Worm (Caenorhabditis elegans) whole organism, L4 larva: ENCODE results near the gene F33G12.7.
A peak's percentile ranks its signal among the peaks of the same experiment; 100 is the strongest.

Experiments
- D1046.2 ChIP-seq: fragments of 200-800 bp; sonication (Bioruptor generic); IDR thresholded peaks from 2 replicates; pipeline ENCODE4 v1.3.6; 2022; ENCODE audit warnings: missing genetic modification characterization, missing compliant biosample characterization
- F10B5.3 ChIP-seq: sonication (generic microtip); optimal IDR thresholded peaks from 2 replicates; lab custom pipeline; 2016; ENCODE audit warnings: mild to moderate bottlenecking, missing genetic modification characterization, missing compliant biosample characterization
- F26F4.8 ChIP-seq: fragments of 200-800 bp; sonication (Bioruptor generic); conservative IDR thresholded peaks from 2 replicates; pipeline ENCODE4 v1.3.6; 2022; ENCODE audit warnings: missing genetic modification characterization, missing compliant biosample characterization
- F37D6.2 ChIP-seq: sonication (generic microtip); optimal IDR thresholded peaks from 2 replicates; lab custom pipeline; 2016; ENCODE audit warnings: mild to moderate bottlenecking, missing genetic modification characterization, missing compliant biosample characterization
- F44E2.7 ChIP-seq: fragments of 200-800 bp; sonication (Bioruptor generic); IDR thresholded peaks from 2 replicates; pipeline ENCODE4 v2.1.2; 2022; ENCODE audit warnings: missing genetic modification characterization, missing compliant biosample characterization
- T20F7.1 ChIP-seq: fragments of 200-800 bp; sonication (Bioruptor generic); optimal IDR thresholded peaks from 2 replicates; lab custom pipeline; 2018; ENCODE audit warnings: mild to moderate bottlenecking, missing genetic modification characterization, missing compliant biosample characterization
- T26A8.4 ChIP-seq: fragments of 200-800 bp; sonication (Bioruptor generic); IDR thresholded peaks from 2 replicates; pipeline ENCODE4 v1.3.6; 2022; ENCODE audit warnings: missing genetic modification characterization, missing compliant biosample characterization
- Y105C5A.15 ChIP-seq: fragments of 200-800 bp; sonication (Bioruptor generic); IDR thresholded peaks from 2 replicates; pipeline ENCODE4 v1.3.6; 2022; ENCODE audit warnings: missing genetic modification characterization, missing compliant biosample characterization
- Y48G9A.11 ChIP-seq: fragments of 200-800 bp; sonication (Bioruptor generic); IDR thresholded peaks from 2 replicates; pipeline ENCODE4 v1.3.6; 2022; ENCODE audit warnings: missing genetic modification reagents, missing genetic modification characterization, missing compliant biosample characterization
- Y75B8A.6 ChIP-seq: fragments of 200-800 bp; sonication (Bioruptor generic); IDR thresholded peaks from 2 replicates; pipeline ENCODE4 v1.3.6; 2022; ENCODE audit warnings: missing genetic modification reagents, missing genetic modification characterization, missing compliant biosample characterization
- aha-1 ChIP-seq: fragments of 150-350 bp; peaks from one replicate; lab custom pipeline; 2014; ENCODE audit warnings: missing biosample characterization, missing genetic modification characterization
- ama-1 ChIP-seq: fragments of 150-350 bp; optimal IDR thresholded peaks from 2 replicates; lab custom pipeline; 2014; ENCODE audit warnings: inconsistent platforms, mixed read lengths
- attf-4 ChIP-seq: sonication (generic microtip); optimal IDR thresholded peaks from 3 replicates; lab custom pipeline; 2017; ENCODE audit warnings: missing biosample characterization, missing genetic modification characterization
- ceh-32 ChIP-seq: sonication (generic microtip); optimal IDR thresholded peaks from 2 replicates; lab custom pipeline; 2016; ENCODE audit warnings: mild to moderate bottlenecking, missing genetic modification characterization, missing compliant biosample characterization; ENCODE audit not compliant: poor library complexity
- ceh-62 ChIP-seq: sonication (generic microtip); optimal IDR thresholded peaks from 2 replicates; lab custom pipeline; 2017; ENCODE audit warnings: missing biosample characterization, missing genetic modification characterization
- ces-1 ChIP-seq: fragments of 150-350 bp; sonication (generic microtip); optimal IDR thresholded peaks from 4 replicates; lab custom pipeline; 2014; ENCODE audit warnings: missing biosample characterization, missing genetic modification reagents, missing genetic modification characterization
- cey-2 ChIP-seq: sonication (generic microtip); optimal IDR thresholded peaks from 3 replicates; lab custom pipeline; 2017; ENCODE audit warnings: missing genetic modification characterization, mild to moderate bottlenecking, missing compliant biosample characterization, antibody characterized with exemption, borderline replicate concordance; ENCODE audit not compliant: insufficient read depth
- ctbp-1 ChIP-seq: fragments of 200-800 bp; sonication (Bioruptor generic); IDR thresholded peaks from 2 replicates; pipeline ENCODE4 v1.3.6; 2022; ENCODE audit warnings: missing genetic modification reagents, missing genetic modification characterization, missing compliant biosample characterization
- daf-16 ChIP-seq, 3 experiments: sonication (generic microtip); optimal IDR thresholded peaks; 2 replicates each; lab custom pipeline; 2016 to 2017; ENCODE audit warnings: missing genetic modification characterization in 3 of 3, missing genetic modification reagents in 3 of 3, mild to moderate bottlenecking in 2 of 3, missing compliant biosample characterization in 2 of 3, missing biosample characterization in 1 of 3, moderate library complexity in 1 of 3
- daf-19 ChIP-seq: fragments of 200-800 bp; sonication (Bioruptor generic); conservative IDR thresholded peaks from 2 replicates; pipeline ENCODE4 v1.3.6; 2022; ENCODE audit warnings: missing genetic modification characterization, missing compliant biosample characterization
- daf-8 ChIP-seq: fragments of 200-800 bp; sonication (Bioruptor generic); IDR thresholded peaks from 2 replicates; pipeline ENCODE4 v1.3.6; 2022; ENCODE audit warnings: missing genetic modification characterization, missing compliant biosample characterization
- fkh-10 ChIP-seq: fragments of 150-350 bp; optimal IDR thresholded peaks from 2 replicates; lab custom pipeline; 2014; ENCODE audit warnings: missing biosample characterization, missing genetic modification reagents, missing genetic modification characterization
- hlh-11 ChIP-seq: fragments of 200-800 bp; sonication (Bioruptor generic); optimal IDR thresholded peaks from 2 replicates; lab custom pipeline; 2018; ENCODE audit warnings: mild to moderate bottlenecking, missing genetic modification characterization, missing compliant biosample characterization
- jun-1 ChIP-seq: fragments of 150-350 bp; optimal IDR thresholded peaks from 2 replicates; lab custom pipeline; 2014; ENCODE audit warnings: missing biosample characterization, missing genetic modification reagents, missing genetic modification characterization
- lin-1 ChIP-seq: fragments of 200-800 bp; sonication (Bioruptor generic); IDR thresholded peaks from 2 replicates; pipeline ENCODE4 v1.3.6; 2022; ENCODE audit warnings: missing genetic modification reagents, missing genetic modification characterization, missing compliant biosample characterization
- lin-15B ChIP-seq: fragments of 150-350 bp; sonication (generic microtip); optimal IDR thresholded peaks from 3 replicates; lab custom pipeline; 2014; ENCODE audit warnings: missing biosample characterization, missing genetic modification characterization
- lin-39 ChIP-seq: fragments of 150-350 bp; optimal IDR thresholded peaks from 2 replicates; lab custom pipeline; 2014; ENCODE audit warnings: missing biosample characterization, missing genetic modification reagents, missing genetic modification characterization
- lsy-2 ChIP-seq, 2 experiments: fragments of 150-350 bp in 1 of 2; sonication (generic microtip) in 1 of 2; optimal IDR thresholded peaks; 2 replicates each; lab custom pipeline; 2014 to 2017; ENCODE audit warnings: missing biosample characterization in 2 of 2, missing genetic modification characterization in 2 of 2
- madf-5 ChIP-seq, 2 experiments: fragments of 200-800 bp; sonication (Bioruptor generic); IDR thresholded peaks; 2 replicates each; pipeline ENCODE4 v1.3.6; 2022; ENCODE audit warnings: missing compliant biosample characterization in 2 of 2, missing genetic modification characterization in 2 of 2
- mdt-29 ChIP-seq: fragments of 200-800 bp; sonication (Bioruptor generic); IDR thresholded peaks from 2 replicates; pipeline ENCODE4 v1.3.6; 2022; ENCODE audit warnings: missing genetic modification reagents, missing genetic modification characterization, missing compliant biosample characterization
- mep-1 ChIP-seq: fragments of 150-350 bp; sonication (generic microtip); optimal IDR thresholded peaks from 3 replicates; lab custom pipeline; 2014; ENCODE audit warnings: missing biosample characterization, missing genetic modification characterization
- mxl-2 ChIP-seq: fragments of 200-800 bp; sonication (Bioruptor generic); conservative IDR thresholded peaks from 2 replicates; pipeline ENCODE4 v1.3.6; 2022; ENCODE audit warnings: missing genetic modification reagents, missing genetic modification characterization, missing compliant biosample characterization
- nhr-11 ChIP-seq: fragments of 150-350 bp; optimal IDR thresholded peaks from 2 replicates; lab custom pipeline; 2014; ENCODE audit warnings: missing biosample characterization, missing genetic modification characterization
- nhr-25 ChIP-seq: sonication (generic microtip); optimal IDR thresholded peaks from 2 replicates; lab custom pipeline; 2017; ENCODE audit warnings: missing genetic modification characterization, mild to moderate bottlenecking, missing compliant biosample characterization, antibody characterized with exemption, moderate library complexity, borderline replicate concordance; ENCODE audit not compliant: insufficient read depth
- nhr-41 ChIP-seq: fragments of 200-800 bp; sonication (Bioruptor generic); IDR thresholded peaks from 2 replicates; pipeline ENCODE4 v1.3.6; 2022; ENCODE audit warnings: missing genetic modification reagents, missing genetic modification characterization, missing compliant biosample characterization
- nhr-6 ChIP-seq: fragments of 150-350 bp; optimal IDR thresholded peaks from 2 replicates; lab custom pipeline; 2014; ENCODE audit warnings: missing biosample characterization, missing genetic modification characterization
- php-3 ChIP-seq: fragments of 200-800 bp; sonication (Bioruptor generic); IDR thresholded peaks from 2 replicates; pipeline ENCODE4 v1.3.6; 2022; ENCODE audit warnings: missing genetic modification reagents, missing genetic modification characterization, missing compliant biosample characterization
- rbr-2 ChIP-seq: sonication (generic microtip); optimal IDR thresholded peaks from 2 replicates; lab custom pipeline; 2016; ENCODE audit warnings: missing genotype, missing genetic modification characterization, missing compliant biosample characterization
- set-16 ChIP-seq: fragments of 200-800 bp; sonication (Bioruptor generic); IDR thresholded peaks from 2 replicates; pipeline ENCODE4 v1.3.6; 2022; ENCODE audit warnings: missing genetic modification reagents, missing genetic modification characterization, missing compliant biosample characterization
- snpc-1.2 ChIP-seq: fragments of 200-800 bp; sonication (Bioruptor generic); IDR thresholded peaks from 2 replicates; pipeline ENCODE4 v1.3.6; 2022; ENCODE audit warnings: missing genetic modification reagents, missing genetic modification characterization, missing compliant biosample characterization
- spr-3 ChIP-seq: fragments of 200-800 bp; sonication (Bioruptor generic); optimal IDR thresholded peaks from 2 replicates; lab custom pipeline; 2018; ENCODE audit warnings: mild to moderate bottlenecking, missing genetic modification characterization, missing compliant biosample characterization
- tag-97 ChIP-seq: fragments of 200-800 bp; sonication (Bioruptor generic); IDR thresholded peaks from 2 replicates; pipeline ENCODE4 v1.3.6; 2022; ENCODE audit warnings: missing genetic modification characterization, missing compliant biosample characterization
- tra-1 ChIP-seq: fragments of 200-800 bp; sonication (Bioruptor generic); IDR thresholded peaks from 2 replicates; pipeline ENCODE4 v1.3.6; 2022; ENCODE audit warnings: missing genetic modification reagents, missing genetic modification characterization, missing compliant biosample characterization
- unc-62 ChIP-seq, 3 experiments: fragments of 150-350 bp in 1 of 3; sonication (generic microtip); optimal IDR thresholded peaks in 2 of 3; peaks in 1 of 3; 1 replicate in 1 of 3; 2 replicates in 2 of 3; lab custom pipeline; 2014 to 2017; ENCODE audit warnings: missing biosample characterization in 3 of 3, missing genetic modification characterization in 3 of 3, missing genetic modification reagents in 3 of 3, missing genotype in 1 of 3
- vab-7 ChIP-seq: fragments of 200-800 bp; sonication (Bioruptor generic); IDR thresholded peaks from 2 replicates; pipeline ENCODE4 v1.3.6; 2022; ENCODE audit warnings: missing genetic modification reagents, missing genetic modification characterization, missing compliant biosample characterization
- zag-1 ChIP-seq: fragments of 150-350 bp; optimal IDR thresholded peaks from 2 replicates; lab custom pipeline; 2014; ENCODE audit warnings: missing biosample characterization, missing genetic modification characterization
- zfp-2 ChIP-seq: sonication (generic microtip); optimal IDR thresholded peaks from 2 replicates; lab custom pipeline; 2016; ENCODE audit warnings: mild to moderate bottlenecking, missing genetic modification characterization, missing compliant biosample characterization
- zfp-3 ChIP-seq: fragments of 200-800 bp; sonication (Bioruptor generic); conservative IDR thresholded peaks from 2 replicates; pipeline ENCODE4 v1.3.6; 2022; ENCODE audit warnings: missing genetic modification reagents, missing genetic modification characterization, missing compliant biosample characterization
- zip-11 ChIP-seq: fragments of 200-800 bp; sonication (Bioruptor generic); IDR thresholded peaks from 2 replicates; pipeline ENCODE4 v1.3.6; 2022; ENCODE audit warnings: missing genetic modification characterization, missing compliant biosample characterization

F33G12.7 gene

ce11 chrII:5032669-5033068 lies 7.8 kb downstream of the F33G12.7 start (continued):
- TF ChIP-seq T20F7.1 (peak; percentile 16), ctbp-1 (GFP tag; lab: Robert Waterston, UW) (0 out of 2 replicates have a peak, but pooled peaks have one; percentile 41), Y105C5A.15 (peak; percentile 86; the same call in 1 of the 2 replicates), zfp-3 (peak; percentile 79; the same call in 1 of the 2 replicates), unc-62 (GFP tag; optimal IDR thresholded peaks at IDR 0.05 in 1 of 2; lab: Kevin White, UChicago) (peak in 1 of 2 experiments; percentile 80), unc-62 (tag; optimal IDR thresholded peaks at IDR 0.05; lab: Kevin White, UChicago) (no peak), spr-3 (GFP tag; lab: Kevin White, UChicago) (peak; percentile 31), mxl-2 (GFP tag; lab: Robert Waterston, UW) (0 out of 2 replicates have a peak, but pooled peaks have one; percentile 31), hlh-11 (peak; percentile 55), cey-2 (tag; lab: Kevin White, UChicago) (no peak), rbr-2 (tag; lab: Kevin White, UChicago) (peak; percentile 46), ceh-62 (tag; lab: Kevin White, UChicago) (no peak), T26A8.4 (GFP tag; lab: Robert Waterston, UW) (peak; percentile 84), nhr-6 (peak; percentile 60), zag-1 (tag; lab: Kevin White, UChicago) (no peak), set-16 (peak; percentile 48; the same call in 1 of the 2 replicates), fkh-10 (GFP tag; lab: Kevin White, UChicago) (no peak), lin-1 (GFP tag; lab: Robert Waterston, UW) (peak; percentile 70; the same call in 1 of the 2 replicates), zfp-2 (peak; percentile 19), mdt-29 (no peak), vab-7 (GFP tag; lab: Robert Waterston, UW) (peak; percentile 86), F44E2.7 (0 out of 2 replicates have a peak, but pooled peaks have one; percentile 50), zip-11 (GFP tag; lab: Robert Waterston, UW) (peak; percentile 69; the same call in 1 of the 2 replicates), nhr-25 (peak; percentile 70), jun-1 (tag; lab: Kevin White, UChicago) (peak; percentile 65), daf-19 (GFP tag; lab: Robert Waterston, UW) (peak; percentile 75; the same call in 1 of the 2 replicates), ceh-32 (no peak), lsy-2 (tag; optimal IDR thresholded peaks at IDR 0.05; lab: Kevin White, UChicago) (peak; percentile 29 to 70), nhr-11 (tag; lab: Kevin White, UChicago) (peak; percentile 48), tag-97 (GFP tag; lab: Robert Waterston, UW) (no peak), D1046.2 (GFP tag; lab: Robert Waterston, UW) (peak; percentile 78), daf-8 (GFP tag; lab: Robert Waterston, UW) (0 out of 2 replicates have a peak, but pooled peaks have one; percentile 21), madf-5 (GFP tag; IDR thresholded peaks at IDR 0.05; lab: Robert Waterston, UW) (peak in 1 of 2 experiments; percentile 52; a peak in 1 of 4 replicates), aha-1 (tag; lab: Kevin White, UChicago) (peak; percentile 98), mep-1 (tag; lab: Kevin White, UChicago) (peak; percentile 64), Y75B8A.6 (GFP tag; lab: Robert Waterston, UW) (peak; percentile 81; the same call in 1 of the 2 replicates), ces-1 (no peak), tra-1 (GFP tag; lab: Robert Waterston, UW) (peak; percentile 82), lin-39 (tag; lab: Kevin White, UChicago) (no peak), F37D6.2 (tag; lab: Kevin White, UChicago) (no peak), snpc-1.2 (GFP tag; lab: Robert Waterston, UW) (peak; percentile 87), lin-15B (tag; lab: Kevin White, UChicago) (no peak), ama-1 (lab: Kevin White, UChicago) (no peak), daf-16 (GFP tag; optimal IDR thresholded peaks at IDR 0.05; lab: Kevin White, UChicago) (peak in 1 of 2 experiments; percentile 75), daf-16 (tag; optimal IDR thresholded peaks at IDR 0.05; lab: Kevin White, UChicago) (peak; percentile 70), F10B5.3 (peak; percentile 25), nhr-41 (GFP tag; lab: Robert Waterston, UW) (peak; percentile 81), Y48G9A.11 (peak; percentile 76), attf-4 (tag; lab: Kevin White, UChicago) (no peak), php-3 (GFP tag; lab: Robert Waterston, UW) (0 out of 2 replicates have a peak, but pooled peaks have one; percentile 44), F26F4.8 (GFP tag; lab: Robert Waterston, UW) (peak; percentile 72; the same call in 1 of the 2 replicates)
